Worm (Caenorhabditis elegans): Measurements from ENCODE around the gene emb-5.
A peak's percentile ranks its signal among the peaks of the same experiment; 100 is the strongest.

emb-5 gene

ce11 chrIII:4720620-4721227 is at the start of gene emb-5:
emb-5 (minus strand) TSS chrIII:4720670.
- TF ChIP-seq F33H1.4 (GFP tag; IDR thresholded peaks at IDR 0.05): 0 out of 2 replicates have a peak, but pooled peaks have one; percentile 41
- TF ChIP-seq attf-5 (GFP tag; optimal IDR thresholded peaks at IDR 0.05): peak; percentile 59
- no peak for TF ChIP-seq tlf-1 (GFP tag; optimal IDR thresholded peaks at IDR 0.05)
- peak; percentile 9 for TF ChIP-seq snpc-1.3 (tag; optimal IDR thresholded peaks at IDR 0.05; ENCODE audit: insufficient read depth)
- peak; percentile 34 for TF ChIP-seq ztf-18 (tag; optimal IDR thresholded peaks at IDR 0.05)
- TF ChIP-seq dpl-1 (GFP tag; optimal IDR thresholded peaks at IDR 0.05): peak; percentile 63
- TF ChIP-seq lsl-1 (GFP tag; optimal IDR thresholded peaks at IDR 0.05): peak; percentile 44
- peak in 2 of 3 experiments; percentile 42 to 72 for TF ChIP-seq lin-35 (GFP tag; optimal IDR thresholded peaks at IDR 0.05)
- peak; percentile 92 for TF ChIP-seq mcd-1 (GFP tag; IDR thresholded peaks at IDR 0.05)
- TF ChIP-seq pha-4 (tag; optimal IDR thresholded peaks at IDR 0.05): no peak
- peak; percentile 90 for TF ChIP-seq lin-54 (GFP tag; optimal IDR thresholded peaks at IDR 0.05)
- peak; percentile 97 for TF ChIP-seq hmg-1.2 (GFP tag; IDR thresholded peaks at IDR 0.05)
- TF ChIP-seq efl-1 (GFP tag; optimal IDR thresholded peaks at IDR 0.05): peak; percentile 58
- peak; percentile 72 for TF ChIP-seq dox-1 (GFP tag; IDR thresholded peaks at IDR 0.05)
- peak; percentile 18 for TF ChIP-seq snpc-3.4 (tag; optimal IDR thresholded peaks at IDR 0.05)
- no peak for TF ChIP-seq ceh-91 (GFP tag; IDR thresholded peaks at IDR 0.05)
- no peak for TF ChIP-seq ztf-26 (tag; optimal IDR thresholded peaks at IDR 0.05)
- TF ChIP-seq madf-6 (GFP tag; IDR thresholded peaks at IDR 0.05): peak; percentile 43; the same call in 1 of the 2 replicates
- TF ChIP-seq D2030.7 (GFP tag; IDR thresholded peaks at IDR 0.05): 0 out of 2 replicates have a peak, but pooled peaks have one; percentile 12

- no peak for TF ChIP-seq rcor-1 (GFP tag; IDR thresholded peaks at IDR 0.05)
- no peak for TF ChIP-seq B0336.3 (GFP tag; IDR thresholded peaks at IDR 0.05)
- no peak for TF ChIP-seq fkh-3 (tag; optimal IDR thresholded peaks at IDR 0.05)
- no peak for TF ChIP-seq cebp-2 (GFP tag; IDR thresholded peaks at IDR 0.05)
- TF ChIP-seq egl-44 (GFP tag; IDR thresholded peaks at IDR 0.05): no peak
- no peak for TF ChIP-seq snpc-1.3 (tag; optimal IDR thresholded peaks at IDR 0.05; ENCODE audit: insufficient read depth)
- TF ChIP-seq lsy-27 (tag; optimal IDR thresholded peaks at IDR 0.05; ENCODE audit: borderline replicate concordance, insufficient read depth): no peak
- no peak for TF ChIP-seq atf-7 (tag; optimal IDR thresholded peaks at IDR 0.05)
- TF ChIP-seq Y95B8A.8 (GFP tag; IDR thresholded peaks at IDR 0.05): no peak
Observed at ce11 chrIII:4767869-4768645, 47.6 kb upstream of the emb-5 start.

- no peak for TF ChIP-seq nfya-2 (GFP tag; IDR thresholded peaks at IDR 0.05)
- no peak for TF ChIP-seq hlh-26 (GFP tag; conservative IDR thresholded peaks at IDR 0.05)
- no peak for TF ChIP-seq egl-44 (GFP tag; IDR thresholded peaks at IDR 0.05)
- no peak for TF ChIP-seq ceh-58 (GFP tag; IDR thresholded peaks at IDR 0.05)
- no peak for TF ChIP-seq fkh-3 (tag; optimal IDR thresholded peaks at IDR 0.05)
- no peak for TF ChIP-seq F23B12.7 (tag; optimal IDR thresholded peaks at IDR 0.05; ENCODE audit: insufficient read depth)
- no peak for TF ChIP-seq ekl-4 (GFP tag; IDR thresholded peaks at IDR 0.05)
- no peak for TF ChIP-seq Y67H2A.10 (GFP tag; conservative IDR thresholded peaks at IDR 0.05)
- no peak for TF ChIP-seq hlh-12 (tag; optimal IDR thresholded peaks at IDR 0.05)
- no peak for TF ChIP-seq lin-40 (tag; optimal IDR thresholded peaks at IDR 0.05)
- no peak for TF ChIP-seq F57C9.4 (tag; optimal IDR thresholded peaks at IDR 0.05)
- TF ChIP-seq akir-1 (GFP tag; optimal IDR thresholded peaks at IDR 0.05): no peak
- TF ChIP-seq T07F8.4 (tag; optimal IDR thresholded peaks at IDR 0.05): no peak
- TF ChIP-seq sptf-2 (GFP tag; optimal IDR thresholded peaks at IDR 0.05): no peak
- no peak for TF ChIP-seq rec-8 (tag; optimal IDR thresholded peaks at IDR 0.05)
- TF ChIP-seq F55B11.4 (tag; optimal IDR thresholded peaks at IDR 0.05; ENCODE audit: borderline replicate concordance, insufficient read depth): no peak
- no peak for TF ChIP-seq sdz-38 (tag; optimal IDR thresholded peaks at IDR 0.05)
Observed at ce11 chrIII:4766842-4767241, 46.4 kb upstream of the emb-5 start.

Data from whole organism, young adult.